Worm (Caenorhabditis elegans): ENCODE data around the gene hars-1.

- TF ChIP-seq tbx-9 (tag; optimal IDR thresholded peaks at IDR 0.05; ENCODE audit: borderline replicate concordance) (no peak), chd-7 (tag; optimal IDR thresholded peaks at IDR 0.05) (no peak), B0019.2 (GFP tag; conservative IDR thresholded peaks at IDR 0.05) (no peak), dpff-1 (tag; optimal IDR thresholded peaks at IDR 0.05) (no peak), D2030.7 (GFP tag; IDR thresholded peaks at IDR 0.05) (no peak), ceh-91 (GFP tag; IDR thresholded peaks at IDR 0.05) (no peak), pha-4 (tag; optimal IDR thresholded peaks at IDR 0.05) (no peak), unc-62 (GFP tag; optimal IDR thresholded peaks at IDR 0.05) (no peak), let-607 (tag; optimal IDR thresholded peaks at IDR 0.05) (no peak), ama-1 (optimal IDR thresholded peaks at IDR 0.05) (no peak), ama-1 (GFP tag; optimal IDR thresholded peaks at IDR 0.05) (no peak)
Measured at ce11 chrIV:10899091-10899490, 40.3 kb downstream of the hars-1 start, which contains the start of the genes F13E9.9 and F13E9.19.

All from whole organism, young adult.